Worm (Caenorhabditis elegans) whole organism, L4 larva: ENCODE measurements around the gene C08F8.2.

Experiments
- daf-19 ChIP-seq: fragments of 200-800 bp; sonication (Bioruptor generic); conservative IDR thresholded peaks from 2 replicates; pipeline ENCODE4 v1.3.6; 2022; ENCODE audit warnings: missing genetic modification characterization, missing compliant biosample characterization
- lin-13 ChIP-seq: fragments of 150-350 bp; optimal IDR thresholded peaks from 2 replicates; lab custom pipeline; 2014; ENCODE audit warnings: missing biosample characterization, missing genetic modification reagents, missing genetic modification characterization
- mes-2 ChIP-seq: sonication (generic microtip); optimal IDR thresholded peaks from 2 replicates; lab custom pipeline; 2016; ENCODE audit warnings: missing genotype, mild to moderate bottlenecking, missing genetic modification characterization, missing compliant biosample characterization; ENCODE audit not compliant: poor library complexity, severe bottlenecking
- nhr-41 ChIP-seq: fragments of 200-800 bp; sonication (Bioruptor generic); IDR thresholded peaks from 2 replicates; pipeline ENCODE4 v1.3.6; 2022; ENCODE audit warnings: missing genetic modification reagents, missing genetic modification characterization, missing compliant biosample characterization

DNA sequence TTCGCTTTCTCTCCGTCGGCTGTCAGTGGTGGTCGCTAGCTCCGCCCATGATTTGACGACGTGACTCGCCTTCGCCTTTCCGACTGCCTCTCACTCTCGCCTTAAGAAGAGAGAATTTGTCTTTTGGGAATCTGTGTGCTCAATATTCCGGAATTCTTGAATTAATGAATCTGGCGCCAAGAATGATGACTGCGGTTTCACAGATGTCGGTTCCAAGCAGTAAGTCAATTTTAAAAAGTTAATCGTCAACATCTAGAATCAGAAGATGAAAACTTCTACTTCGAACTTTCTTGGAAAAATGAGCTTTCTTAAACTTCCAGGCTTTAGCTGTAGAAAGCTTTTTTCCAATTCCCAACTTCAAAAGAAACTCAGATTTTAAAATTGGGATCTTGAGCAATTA, 18.9 kb downstream of the C08F8.2 start, which contains the start of gene nhr-67:
- TF ChIP-seq nhr-41 (GFP tag; lab: Robert Waterston, UW) (no peak), daf-19 (GFP tag; lab: Robert Waterston, UW) (no peak), mes-2 (no peak), lin-13 (no peak)
